Worm (Caenorhabditis elegans): ENCODE measurements around the gene idpb-2.

DNA sequence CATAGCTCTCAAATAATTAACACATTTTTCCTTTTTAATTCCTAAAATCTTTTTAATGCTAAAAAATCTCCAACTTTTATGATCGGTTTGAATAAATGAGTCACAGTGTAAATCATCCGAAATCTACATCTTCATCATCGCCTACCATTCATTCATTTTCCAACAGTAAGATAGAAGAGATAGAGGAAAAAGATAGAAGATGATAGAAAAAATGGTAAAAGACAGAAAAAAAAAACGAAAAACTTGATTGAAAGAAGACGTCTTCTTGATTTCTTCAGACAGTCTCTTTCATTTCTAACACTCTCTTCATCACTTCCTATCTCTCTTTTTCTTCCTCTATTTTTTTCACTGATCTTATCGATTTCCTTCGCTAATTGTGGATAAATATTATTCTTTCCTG is 33.8 kb upstream of the idpb-2 start:
- TF ChIP-seq Y95B8A.8 (GFP tag; IDR thresholded peaks at IDR 0.05) (no peak), ztf-6 (GFP tag; IDR thresholded peaks at IDR 0.05) (no peak), bed-2 (GFP tag; IDR thresholded peaks at IDR 0.05) (no peak), mcd-1 (GFP tag; IDR thresholded peaks at IDR 0.05) (no peak), ceh-27 (GFP tag; optimal IDR thresholded peaks at IDR 0.05) (no peak), pha-4 (tag; optimal IDR thresholded peaks at IDR 0.05) (no peak), ets-4 (GFP tag; optimal IDR thresholded peaks at IDR 0.05) (no peak), aptf-3 (GFP tag; IDR thresholded peaks at IDR 0.05) (no peak), T07F8.4 (tag; optimal IDR thresholded peaks at IDR 0.05) (no peak), ztf-3 (GFP tag; optimal IDR thresholded peaks at IDR 0.05) (no peak), F39B2.1 (GFP tag; IDR thresholded peaks at IDR 0.05) (no peak), F33H1.4 (GFP tag; IDR thresholded peaks at IDR 0.05) (no peak)

Data from whole organism, young adult.